Fruit fly (Drosophila melanogaster) whole organism, prepupa: ENCODE measurements around the gene Plp.
A peak's percentile ranks its signal among the peaks of the same experiment; 100 is the strongest.

Source experiments
- CG11902 ChIP-seq: fragments of 200-800 bp; sonication (Bioruptor generic); optimal IDR thresholded peaks from 3 replicates; lab custom pipeline; 2016; ENCODE audit warnings: missing biosample characterization, missing genetic modification characterization
- CG15336 ChIP-seq: fragments of 200-800 bp; sonication (Bioruptor generic); IDR thresholded peaks from 2 replicates; pipeline ENCODE4 v1.3.6; 2022; ENCODE audit warnings: missing biosample characterization, missing genetic modification characterization
- CG1621 ChIP-seq: fragments of 200-800 bp; sonication (Bioruptor generic); optimal IDR thresholded peaks from 3 replicates; lab custom pipeline; 2018; ENCODE audit warnings: missing biosample characterization, mild to moderate bottlenecking, missing genetic modification characterization
- CG16779 ChIP-seq: fragments of 200-800 bp; sonication (Bioruptor generic); optimal IDR thresholded peaks from 3 replicates; lab custom pipeline; 2017; ENCODE audit warnings: missing biosample characterization, mild to moderate bottlenecking, missing genetic modification characterization
- CG3919 ChIP-seq: fragments of 200-800 bp; sonication (Bioruptor generic); optimal IDR thresholded peaks from 3 replicates; lab custom pipeline; 2016; ENCODE audit warnings: missing biosample characterization, missing genetic modification characterization
- CG4318 ChIP-seq: fragments of 200-800 bp; sonication (Bioruptor generic); optimal IDR thresholded peaks from 3 replicates; lab custom pipeline; 2017; ENCODE audit warnings: missing biosample characterization, mild to moderate bottlenecking, missing genetic modification characterization
- CG6854 ChIP-seq: fragments of 200-800 bp; sonication (Bioruptor generic); optimal IDR thresholded peaks from 2 replicates; lab custom pipeline; 2017; ENCODE audit warnings: missing biosample characterization, mild to moderate bottlenecking, missing genetic modification characterization
- CG7368 ChIP-seq: fragments of 200-800 bp; sonication (Bioruptor generic); optimal IDR thresholded peaks from 3 replicates; lab custom pipeline; 2016; ENCODE audit warnings: missing biosample characterization, missing genetic modification characterization
- CG9139 ChIP-seq: fragments of 200-800 bp; sonication (Bioruptor generic); optimal IDR thresholded peaks from 3 replicates; lab custom pipeline; 2017; ENCODE audit warnings: missing biosample characterization, mild to moderate bottlenecking, missing genetic modification characterization
- Ets21C ChIP-seq: fragments of 200-800 bp; sonication (Bioruptor generic); optimal IDR thresholded peaks from 3 replicates; lab custom pipeline; 2016; ENCODE audit warnings: missing biosample characterization, missing genetic modification characterization
- Ets96B ChIP-seq: fragments of 200-800 bp; optimal IDR thresholded peaks from 2 replicates; lab custom pipeline; 2019; ENCODE audit warnings: missing biosample characterization, mild to moderate bottlenecking, missing genetic modification characterization, moderate library complexity
- Hr39 ChIP-seq: fragments of 200-800 bp; sonication (Bioruptor generic); optimal IDR thresholded peaks from 2 replicates; lab custom pipeline; 2016; ENCODE audit warnings: missing biosample characterization, missing genetic modification characterization
- Smox ChIP-seq: fragments of 200-800 bp; sonication (Bioruptor generic); optimal IDR thresholded peaks from 3 replicates; lab custom pipeline; 2016; ENCODE audit warnings: missing biosample characterization, missing genetic modification characterization
- Sox15 ChIP-seq: fragments of 200-800 bp; sonication (Bioruptor generic); optimal IDR thresholded peaks from 3 replicates; lab custom pipeline; 2016; ENCODE audit warnings: missing biosample characterization, missing genetic modification characterization
- acj6 ChIP-seq: fragments of 200-800 bp; sonication (Bioruptor generic); optimal IDR thresholded peaks from 3 replicates; lab custom pipeline; 2016; ENCODE audit warnings: missing biosample characterization, missing genetic modification characterization
- fd59A ChIP-seq: fragments of 200-800 bp; sonication (Bioruptor generic); optimal IDR thresholded peaks from 2 replicates; lab custom pipeline; 2017; ENCODE audit warnings: missing biosample characterization, mild to moderate bottlenecking, missing genetic modification characterization, missing genetic modification reagents
- spab ChIP-seq: fragments of 200-800 bp; sonication (Bioruptor generic); optimal IDR thresholded peaks from 2 replicates; lab custom pipeline; 2017; ENCODE audit warnings: missing biosample characterization, mild to moderate bottlenecking, missing genetic modification characterization, missing genetic modification reagents
- ss ChIP-seq, 2 experiments: fragments of 200-800 bp; sonication (Bioruptor generic); optimal IDR thresholded peaks; 2 replicates in 1 of 2; 3 replicates in 1 of 2; lab custom pipeline; 2017 to 2018; ENCODE audit warnings: mild to moderate bottlenecking in 2 of 2, missing biosample characterization in 2 of 2, missing genetic modification characterization in 2 of 2, moderate library complexity in 1 of 2
- svp ChIP-seq: fragments of 200-800 bp; sonication (Bioruptor generic); peaks from one replicate; lab custom pipeline; 2016; ENCODE audit warnings: missing biosample characterization, missing genetic modification characterization
- vri ChIP-seq: fragments of 200-800 bp; sonication (Bioruptor generic); optimal IDR thresholded peaks from 3 replicates; lab custom pipeline; 2016; ENCODE audit warnings: missing biosample characterization, mild to moderate bottlenecking, missing genetic modification characterization

The Plp gene

DNA sequence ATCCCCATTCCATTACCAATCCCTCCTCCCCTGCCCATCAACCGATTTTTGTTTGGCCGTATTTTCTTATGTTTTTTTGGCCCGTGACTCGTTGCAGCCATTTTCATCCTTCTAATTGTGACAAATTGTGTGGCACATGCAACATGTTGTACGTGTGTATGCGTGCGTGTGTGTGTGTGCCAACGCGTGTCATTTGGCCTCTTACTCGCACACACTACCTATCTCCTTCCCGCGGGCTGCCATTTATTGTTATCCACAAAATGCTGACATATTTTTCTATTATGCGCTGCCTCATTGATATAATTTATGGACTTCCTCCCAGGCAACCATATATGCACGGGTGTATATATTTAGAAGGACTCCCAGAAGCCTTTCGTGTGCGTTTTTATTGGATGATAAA is 62.8 kb downstream of the Plp start:
- TF ChIP-seq svp (GFP tag; lab: Kevin White, UChicago), result peak; percentile 8
- no peak for TF ChIP-seq CG6854 (GFP tag; lab: Kevin White, UChicago)
- TF ChIP-seq CG4318 (GFP tag; lab: Kevin White, UChicago), result no peak
- TF ChIP-seq fd59A (GFP tag; lab: Kevin White, UChicago), result no peak
- no peak for TF ChIP-seq CG1621 (tag; lab: Kevin White, UChicago)
- TF ChIP-seq CG9139, result no peak
- no peak for TF ChIP-seq Sox15 (GFP tag; lab: Kevin White, UChicago)
- TF ChIP-seq, all 60 proteins: peak for 1

DNA sequence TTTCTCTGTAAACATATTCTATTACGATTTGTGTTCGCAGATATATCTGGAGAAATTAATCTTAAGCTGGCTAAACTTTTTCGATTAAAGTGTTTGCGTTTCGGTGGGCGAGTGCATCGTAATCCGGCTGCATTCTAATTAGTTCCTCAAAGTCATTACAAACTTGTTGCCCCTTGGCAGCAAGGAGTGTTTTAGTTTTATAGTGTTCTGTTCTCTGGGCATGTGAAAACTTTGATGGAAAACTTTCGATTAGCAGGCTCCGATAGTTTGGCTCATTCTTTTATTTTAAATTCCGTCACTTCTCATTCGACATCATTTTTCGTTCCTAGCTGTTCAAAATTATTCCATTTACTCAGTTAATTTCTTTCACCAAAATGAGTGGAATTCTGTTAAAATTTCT is 71.3 kb downstream of the Plp start, which contains the start of gene CG32148:
CG32148 (plus strand) TSS at position 301 of the 400 bp plus-strand sequence.
- TF ChIP-seq CG16779 (no peak), vri (no peak), CG7368 (GFP tag; lab: Kevin White, UChicago) (no peak), CG11902 (no peak), CG3919 (GFP tag; lab: Kevin White, UChicago) (no peak), Ets96B (tag; lab: Kevin White, UChicago) (no peak), CG15336 (GFP tag; lab: Robert Waterston, UW) (no peak), acj6 (GFP tag; lab: Kevin White, UChicago) (no peak), Hr39 (GFP tag; lab: Kevin White, UChicago) (no peak), ss (GFP tag; optimal IDR thresholded peaks at IDR 0.05; lab: Kevin White, UChicago) (no peak)

DNA sequence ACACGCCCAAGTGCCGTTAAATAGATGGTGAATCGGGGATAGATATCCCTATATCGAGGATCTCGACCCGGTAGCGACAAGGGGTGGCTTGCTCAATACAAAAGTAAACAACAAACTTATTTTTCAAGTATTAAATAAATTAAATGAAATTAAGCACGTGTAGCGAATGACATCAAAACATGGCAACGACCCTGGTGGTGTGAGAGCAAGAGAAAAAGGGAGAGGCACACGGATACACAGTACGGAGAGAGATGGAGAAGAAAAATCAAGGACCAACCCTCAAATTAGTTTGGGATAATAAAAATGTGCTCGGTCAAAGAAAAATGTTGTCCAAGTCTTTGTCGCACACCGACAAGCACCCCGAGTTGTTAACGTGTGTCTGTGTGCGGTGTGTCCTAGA is 73.5 kb downstream of the Plp start:
- no peak for TF ChIP-seq spab
- TF ChIP-seq Ets21C, result no peak
- TF ChIP-seq Smox (GFP tag; lab: Kevin White, UChicago), result no peak
